Fruit fly (Drosophila melanogaster): ENCODE results near the gene CG13386.
A peak's percentile ranks its signal among the peaks of the same experiment; 100 is the strongest.

CG13386 gene

dm6 chr2L:8416350-8417046 is 17.7 kb downstream of the CG13386 start:
- TF ChIP-seq Dll (optimal IDR thresholded peaks at IDR 0.05) = peak; percentile 53
- TF ChIP-seq psq (optimal IDR thresholded peaks at IDR 0.05) = no peak

dm6 chr2L:8417562-8417961 is 18.7 kb downstream of the CG13386 start:
- no peak for TF ChIP-seq Dll (optimal IDR thresholded peaks at IDR 0.05)
- TF ChIP-seq EcR (GFP tag; optimal IDR thresholded peaks at IDR 0.05) = no peak
- TF ChIP-seq usp (GFP tag; optimal IDR thresholded peaks at IDR 0.05) = no peak
- TF ChIP-seq psq (optimal IDR thresholded peaks at IDR 0.05) = no peak
- no peak for TF ChIP-seq CG8478 (optimal IDR thresholded peaks at IDR 0.05)
- TF ChIP-seq pan (optimal IDR thresholded peaks at IDR 0.05) = no peak

- TF ChIP-seq EcR (GFP tag; optimal IDR thresholded peaks at IDR 0.05) (no peak), usp (GFP tag; optimal IDR thresholded peaks at IDR 0.05) (no peak), CG8478 (optimal IDR thresholded peaks at IDR 0.05) (no peak), Dll (optimal IDR thresholded peaks at IDR 0.05) (no peak), pan (optimal IDR thresholded peaks at IDR 0.05) (no peak), psq (optimal IDR thresholded peaks at IDR 0.05) (no peak)
These were observed 19.5 kb downstream of the CG13386 start for dm6 chr2L:8418113-8418885.

- no peak for TF ChIP-seq Dll (optimal IDR thresholded peaks at IDR 0.05)
- no peak for TF ChIP-seq pan (optimal IDR thresholded peaks at IDR 0.05)
- TF ChIP-seq EcR (GFP tag; optimal IDR thresholded peaks at IDR 0.05) = peak in 1 of 2 experiments; percentile 51
These were observed 20.6 kb downstream of the CG13386 start for dm6 chr2L:8419382-8419940.

dm6 chr2L:8420259-8420930 is 21.6 kb downstream of the CG13386 start:
- TF ChIP-seq psq (optimal IDR thresholded peaks at IDR 0.05) = no peak
- no peak for TF ChIP-seq Dll (optimal IDR thresholded peaks at IDR 0.05)
- TF ChIP-seq pan (optimal IDR thresholded peaks at IDR 0.05) = peak; percentile 58
- no peak for TF ChIP-seq CG8478 (optimal IDR thresholded peaks at IDR 0.05)
- TF ChIP-seq EcR (GFP tag; optimal IDR thresholded peaks at IDR 0.05) = no peak
- TF ChIP-seq usp (GFP tag; optimal IDR thresholded peaks at IDR 0.05) = no peak

- TF ChIP-seq usp (GFP tag; optimal IDR thresholded peaks at IDR 0.05) (no peak), CG8478 (optimal IDR thresholded peaks at IDR 0.05) (no peak), Dll (optimal IDR thresholded peaks at IDR 0.05) (no peak), pan (optimal IDR thresholded peaks at IDR 0.05) (no peak), psq (optimal IDR thresholded peaks at IDR 0.05) (no peak), EcR (GFP tag; optimal IDR thresholded peaks at IDR 0.05) (no peak)
These were observed 22.9 kb downstream of the CG13386 start for dm6 chr2L:8421717-8422116.

dm6 chr2L:8423047-8423446 is 24.2 kb downstream of the CG13386 start:
- no peak for TF ChIP-seq pan (optimal IDR thresholded peaks at IDR 0.05)
- no peak for TF ChIP-seq Dll (optimal IDR thresholded peaks at IDR 0.05)
- no peak for TF ChIP-seq psq (optimal IDR thresholded peaks at IDR 0.05)
- TF ChIP-seq CG8478 (optimal IDR thresholded peaks at IDR 0.05) = no peak
- no peak for TF ChIP-seq usp (GFP tag; optimal IDR thresholded peaks at IDR 0.05)
- no peak for TF ChIP-seq EcR (GFP tag; optimal IDR thresholded peaks at IDR 0.05)

dm6 chr2L:8423460-8424089 is 24.8 kb downstream of the CG13386 start:
- no peak for TF ChIP-seq pan (optimal IDR thresholded peaks at IDR 0.05)
- no peak for TF ChIP-seq Dll (optimal IDR thresholded peaks at IDR 0.05)
- no peak for TF ChIP-seq EcR (GFP tag; optimal IDR thresholded peaks at IDR 0.05)
- TF ChIP-seq CG8478 (optimal IDR thresholded peaks at IDR 0.05) = no peak
- TF ChIP-seq psq (optimal IDR thresholded peaks at IDR 0.05) = no peak
- no peak for TF ChIP-seq usp (GFP tag; optimal IDR thresholded peaks at IDR 0.05)

- TF ChIP-seq Dll (optimal IDR thresholded peaks at IDR 0.05) (no peak), pan (optimal IDR thresholded peaks at IDR 0.05) (no peak), CG8478 (optimal IDR thresholded peaks at IDR 0.05) (no peak), EcR (GFP tag; optimal IDR thresholded peaks at IDR 0.05) (peak in 1 of 2 experiments; percentile 1)
These were observed 25.3 kb downstream of the CG13386 start for dm6 chr2L:8424090-8424470.

dm6 chr2L:8424662-8425208 is 25.9 kb downstream of the CG13386 start:
- TF ChIP-seq CG8478 (optimal IDR thresholded peaks at IDR 0.05) = no peak

- TF ChIP-seq EcR (GFP tag; optimal IDR thresholded peaks at IDR 0.05) = peak in 1 of 2 experiments; percentile 20
- no peak for TF ChIP-seq pan (optimal IDR thresholded peaks at IDR 0.05)
These were observed 26.4 kb downstream of the CG13386 start for dm6 chr2L:8425212-8425611.

All from whole organism.